Fruit fly (Drosophila melanogaster) whole organism, embryonic: ENCODE results near the gene Rgl.

Experiments used
- CG32772 ChIP-seq: fragments of 200-800 bp; sonication (Bioruptor generic); IDR thresholded peaks from 2 replicates; pipeline ENCODE4 v1.3.6; 2022; ENCODE audit warnings: missing biosample characterization, missing genetic modification characterization
- caup ChIP-seq: fragments of 200-800 bp; sonication (Bioruptor generic); optimal IDR thresholded peaks from 3 replicates; lab custom pipeline; 2017; ENCODE audit warnings: missing biosample characterization, mild to moderate bottlenecking, missing genetic modification characterization, moderate library complexity; ENCODE audit not compliant: severe bottlenecking

- TF ChIP-seq CG32772 (GFP tag; lab: Robert Waterston, UW): no peak
- TF ChIP-seq caup (GFP tag; lab: Kevin White, UChicago): no peak
These were observed 43.6 kb downstream of the Rgl start for dm6 chr3L:13881555-13881954.
